Fruit fly (Drosophila melanogaster) whole organism: ENCODE results near the gene CG9636.

Experiments used
- CG8478 ChIP-seq: fragments of >200 bp; optimal IDR thresholded peaks from 2 replicates; lab custom pipeline; 2018; ENCODE audit warnings: inconsistent platforms
- Dll ChIP-seq: fragments of >200 bp; optimal IDR thresholded peaks from 2 replicates; lab custom pipeline; 2017
- EcR ChIP-seq, 2 experiments: fragments of >200 bp; optimal IDR thresholded peaks; 2 replicates each; lab custom pipeline; 2017; ENCODE audit warnings: missing biosample characterization in 2 of 2, missing genetic modification characterization in 2 of 2, missing genetic modification reagents in 2 of 2
- pan ChIP-seq: fragments of >200 bp; optimal IDR thresholded peaks from 2 replicates; lab custom pipeline; 2017
- psq ChIP-seq: fragments of >200 bp; optimal IDR thresholded peaks from 2 replicates; lab custom pipeline; 2017
- usp ChIP-seq: fragments of >200 bp; optimal IDR thresholded peaks from 2 replicates; lab custom pipeline; 2017; ENCODE audit warnings: missing biosample characterization, missing genetic modification characterization, mixed read lengths

DNA sequence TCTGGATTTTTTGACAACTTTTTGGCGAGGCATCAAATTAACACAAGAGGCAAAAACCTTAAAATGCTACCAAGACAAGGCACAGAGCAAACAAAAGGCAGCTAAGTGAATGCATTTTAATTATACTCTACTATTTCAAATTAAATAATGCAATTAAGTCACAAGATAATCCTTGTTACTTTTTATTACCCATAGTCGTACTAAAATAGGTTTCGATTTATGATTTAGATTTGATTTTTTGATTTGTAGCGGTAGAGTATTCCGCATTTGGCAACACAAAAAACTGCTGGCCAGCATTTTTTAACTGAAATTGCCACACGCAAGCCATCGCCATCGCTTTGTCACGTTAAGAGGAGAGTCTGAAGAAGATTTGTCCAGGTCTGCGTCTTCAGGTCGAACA, 39.1 kb upstream of the CG9636 start:
- TF ChIP-seq EcR (GFP tag; optimal IDR thresholded peaks at IDR 0.05; lab: Kevin White, UChicago) (no peak), Dll (lab: Kevin White, UChicago) (no peak), pan (lab: Kevin White, UChicago) (no peak), psq (no peak), usp (GFP tag; lab: Kevin White, UChicago) (no peak), CG8478 (lab: Kevin White, UChicago) (no peak)
